Worm (Caenorhabditis elegans) whole organism, mixed stage, embryonic: ENCODE data around the gene D2062.13.
"Not testable (repeated sequence)": the region's sequence is repeated elsewhere in the genome, so short reads cannot be mapped to it uniquely, and the experiment has no call there.

Experiments
- M03D4.4 ChIP-seq: sonication (generic microtip); optimal IDR thresholded peaks from 2 replicates; lab custom pipeline; 2017; ENCODE audit warnings: mild to moderate bottlenecking, missing genetic modification characterization, missing compliant biosample characterization
- blmp-1 ChIP-seq: fragments of 150-350 bp; optimal IDR thresholded peaks from 2 replicates; lab custom pipeline; 2014; ENCODE audit warnings: missing biosample characterization, missing genetic modification characterization
- ceh-39 ChIP-seq: fragments of 150-350 bp; optimal IDR thresholded peaks from 2 replicates; lab custom pipeline; 2014; ENCODE audit warnings: missing biosample characterization, missing genetic modification characterization
- ceh-43 ChIP-seq: fragments of 200-800 bp; sonication (Bioruptor generic); optimal IDR thresholded peaks from 2 replicates; lab custom pipeline; 2018; ENCODE audit warnings: mild to moderate bottlenecking, missing genetic modification characterization, moderate library complexity, missing compliant biosample characterization
- ces-1 ChIP-seq: fragments of 150-350 bp; optimal IDR thresholded peaks from 2 replicates; lab custom pipeline; 2014; ENCODE audit warnings: missing biosample characterization, missing genetic modification reagents, missing genetic modification characterization
- drap-1 ChIP-seq: fragments of 200-800 bp; sonication (Bioruptor generic); optimal IDR thresholded peaks from 3 replicates; lab custom pipeline; 2018; ENCODE audit warnings: mild to moderate bottlenecking, missing genetic modification characterization, missing compliant biosample characterization
- elt-1 ChIP-seq: sonication (generic microtip); optimal IDR thresholded peaks from 2 replicates; lab custom pipeline; 2017; ENCODE audit warnings: missing genetic modification characterization, mild to moderate bottlenecking, missing compliant biosample characterization, antibody characterized with exemption, moderate library complexity, borderline replicate concordance; ENCODE audit not compliant: insufficient read depth
- elt-3 ChIP-seq: fragments of 150-350 bp; optimal IDR thresholded peaks from 2 replicates; lab custom pipeline; 2014; ENCODE audit warnings: missing biosample characterization, missing genetic modification characterization
- flh-1 ChIP-seq: fragments of 200-800 bp; sonication (Bioruptor generic); optimal IDR thresholded peaks from 2 replicates; lab custom pipeline; 2018; ENCODE audit warnings: mild to moderate bottlenecking, missing genetic modification characterization, moderate library complexity, missing compliant biosample characterization
- ham-2 ChIP-seq: fragments of 200-800 bp; sonication (Bioruptor generic); optimal IDR thresholded peaks from 2 replicates; lab custom pipeline; 2018; ENCODE audit warnings: mild to moderate bottlenecking, missing genetic modification characterization, missing compliant biosample characterization
- hlh-1 ChIP-seq: fragments of 150-350 bp; optimal IDR thresholded peaks from 2 replicates; lab custom pipeline; 2014; ENCODE audit warnings: missing biosample characterization, missing genetic modification reagents, missing genetic modification characterization
- lin-13 ChIP-seq: fragments of 150-350 bp; optimal IDR thresholded peaks from 2 replicates; lab custom pipeline; 2014; ENCODE audit warnings: missing biosample characterization, missing genetic modification characterization
- lin-32 ChIP-seq: fragments of 200-800 bp; sonication (Bioruptor generic); optimal IDR thresholded peaks from 2 replicates; lab custom pipeline; 2018; ENCODE audit warnings: mild to moderate bottlenecking, missing genetic modification characterization, missing compliant biosample characterization
- lsy-2 ChIP-seq: fragments of 150-350 bp; optimal IDR thresholded peaks from 2 replicates; lab custom pipeline; 2014; ENCODE audit warnings: missing biosample characterization, missing genetic modification characterization
- mep-1 ChIP-seq: fragments of 150-350 bp; optimal IDR thresholded peaks from 2 replicates; lab custom pipeline; 2017; ENCODE audit warnings: missing biosample characterization, missing genetic modification reagents, missing genetic modification characterization, inconsistent platforms
- mls-2 ChIP-seq: sonication (generic microtip); optimal IDR thresholded peaks from 2 replicates; lab custom pipeline; 2016; ENCODE audit warnings: mild to moderate bottlenecking, missing genetic modification characterization, moderate library complexity, missing compliant biosample characterization
- nhr-2 ChIP-seq: fragments of 150-350 bp; optimal IDR thresholded peaks from 2 replicates; lab custom pipeline; 2014; ENCODE audit warnings: missing biosample characterization, missing genetic modification characterization
- nhr-237 ChIP-seq: fragments of 150-350 bp; optimal IDR thresholded peaks from 2 replicates; lab custom pipeline; 2014; ENCODE audit warnings: missing biosample characterization, missing genetic modification characterization
- nhr-28 ChIP-seq: fragments of 150-350 bp; optimal IDR thresholded peaks from 2 replicates; lab custom pipeline; 2014; ENCODE audit warnings: missing biosample characterization, missing genetic modification characterization
- nhr-76 ChIP-seq: sonication (generic microtip); optimal IDR thresholded peaks from 2 replicates; lab custom pipeline; 2017; ENCODE audit warnings: missing biosample characterization, missing genetic modification characterization
- pha-4 ChIP-seq: fragments of 150-350 bp; optimal IDR thresholded peaks from 2 replicates; lab custom pipeline; 2018; ENCODE audit warnings: missing biosample characterization, missing genetic modification reagents, missing genetic modification characterization
- sem-2 ChIP-seq: fragments of 200-800 bp; sonication (Bioruptor generic); optimal IDR thresholded peaks from 2 replicates; lab custom pipeline; 2018; ENCODE audit warnings: mild to moderate bottlenecking, missing genetic modification characterization, missing compliant biosample characterization
- sptf-1 ChIP-seq: sonication (generic microtip); optimal IDR thresholded peaks from 2 replicates; lab custom pipeline; 2017; ENCODE audit warnings: mild to moderate bottlenecking, missing genetic modification characterization, moderate library complexity, missing compliant biosample characterization
- tbx-8 ChIP-seq: fragments of 200-800 bp; sonication (Bioruptor generic); optimal IDR thresholded peaks from 2 replicates; lab custom pipeline; 2018; ENCODE audit warnings: mild to moderate bottlenecking, missing genetic modification characterization, moderate library complexity, missing compliant biosample characterization
- unc-120 ChIP-seq: sonication (generic microtip); optimal IDR thresholded peaks from 2 replicates; lab custom pipeline; 2017; ENCODE audit warnings: missing genetic modification characterization, missing compliant biosample characterization; ENCODE audit not compliant: poor library complexity, severe bottlenecking
- unc-39 ChIP-seq: fragments of 150-350 bp; optimal IDR thresholded peaks from 2 replicates; lab custom pipeline; 2014; ENCODE audit warnings: missing biosample characterization, missing genetic modification characterization
- unc-62 ChIP-seq: fragments of 150-350 bp; optimal IDR thresholded peaks from 2 replicates; lab custom pipeline; 2014; ENCODE audit warnings: missing biosample characterization, missing genetic modification reagents, missing genetic modification characterization
- zip-8 ChIP-seq: fragments of 150-350 bp; optimal IDR thresholded peaks from 2 replicates; lab custom pipeline; 2014; ENCODE audit warnings: missing biosample characterization, missing genetic modification characterization

The D2062.13 gene

DNA sequence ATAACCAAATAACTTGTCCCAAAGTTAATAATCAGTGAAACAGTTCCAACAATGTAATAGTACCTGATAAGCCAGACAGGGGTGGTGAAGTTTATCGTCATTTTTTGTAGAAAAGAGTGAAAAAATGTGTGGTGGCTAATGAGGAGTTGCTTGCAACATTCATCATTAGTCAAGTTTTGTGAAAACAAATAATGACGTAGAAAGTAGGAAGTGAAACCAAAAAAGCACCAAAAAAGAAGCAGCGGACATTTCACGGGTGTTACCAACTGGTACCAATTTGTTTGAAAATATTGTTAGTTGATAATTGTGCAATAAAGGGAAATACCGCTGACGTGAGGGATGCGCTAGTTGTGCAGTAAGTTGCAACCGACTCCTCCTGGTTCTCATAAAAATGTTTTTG, 26.9 kb upstream of the D2062.13 start, which contains the start of gene sri-36:
Gene sri-36 (minus strand): TSS at position 101 of the 400 bp plus-strand sequence.
- TF ChIP-seq nhr-76 (tag; lab: Kevin White, UChicago) = no peak
- TF ChIP-seq drap-1 (GFP tag; lab: Kevin White, UChicago) = no peak
- no peak for TF ChIP-seq elt-1 (tag; lab: Kevin White, UChicago)
- no peak for TF ChIP-seq mep-1 (tag; lab: Kevin White, UChicago)
- no peak for TF ChIP-seq mls-2 (tag; lab: Kevin White, UChicago)
- TF ChIP-seq unc-39 (tag; lab: Kevin White, UChicago) = no peak
- no peak for TF ChIP-seq sptf-1 (tag; lab: Kevin White, UChicago)
- TF ChIP-seq, all 35 proteins: peak for 0

DNA sequence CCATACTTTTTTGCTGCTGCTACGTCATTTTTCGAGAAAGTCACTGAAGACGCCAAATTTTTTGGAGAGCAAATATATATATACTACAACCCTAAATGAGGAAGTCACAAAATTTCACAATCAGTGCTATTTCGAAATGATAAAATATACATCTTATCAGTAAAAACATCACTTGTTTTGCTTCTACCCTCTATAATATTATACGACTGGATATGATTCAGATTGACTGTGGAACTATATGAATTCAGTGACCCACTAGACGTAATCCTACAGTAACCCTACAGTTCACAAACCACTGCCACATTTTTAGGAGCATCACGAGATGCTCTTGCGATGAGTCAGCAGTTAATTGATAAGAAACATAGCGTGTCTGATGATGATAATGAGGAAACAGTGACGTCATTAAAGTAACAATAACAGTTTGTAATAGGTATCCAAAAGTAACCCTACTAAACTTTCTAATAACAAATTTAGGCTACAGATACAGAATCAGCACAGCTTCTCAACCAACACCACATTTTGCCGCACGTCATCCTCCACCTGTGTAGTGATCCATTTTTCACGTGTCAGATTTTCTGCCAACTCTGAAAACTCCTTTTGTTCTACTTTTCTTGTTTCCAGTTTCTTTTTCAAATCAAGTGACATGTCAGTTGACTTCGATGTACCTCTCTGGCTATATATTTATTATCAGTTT, 25.4 kb upstream of the D2062.13 start, which contains the start of the genes F33H12.7 and sri-39:
Gene F33H12.7 (minus strand): TSS at position 51 of the 694 bp plus-strand sequence.
Gene sri-39 (plus strand): TSS at position 644 of the 694 bp plus-strand sequence.
- TF ChIP-seq nhr-2 (tag; lab: Kevin White, UChicago) (no peak), M03D4.4 (tag; lab: Kevin White, UChicago) (no peak), nhr-76 (tag; lab: Kevin White, UChicago) (no peak), mep-1 (tag; lab: Kevin White, UChicago) (no peak), blmp-1 (tag; lab: Kevin White, UChicago) (no peak), pha-4 (tag; lab: Kevin White, UChicago) (no peak), hlh-1 (tag; lab: Kevin White, UChicago) (no peak), drap-1 (GFP tag; lab: Kevin White, UChicago) (no peak), unc-120 (no peak), nhr-28 (no peak), flh-1 (no peak), elt-3 (tag; lab: Kevin White, UChicago) (no peak), zip-8 (no peak), lin-13 (tag; lab: Kevin White, UChicago) (no peak), ham-2 (GFP tag; lab: Kevin White, UChicago) (no peak), ceh-39 (tag; lab: Kevin White, UChicago) (no peak), unc-62 (GFP tag; lab: Kevin White, UChicago) (no peak), tbx-8 (GFP tag; lab: Kevin White, UChicago) (no peak), lsy-2 (tag; lab: Kevin White, UChicago) (no peak)

DNA sequence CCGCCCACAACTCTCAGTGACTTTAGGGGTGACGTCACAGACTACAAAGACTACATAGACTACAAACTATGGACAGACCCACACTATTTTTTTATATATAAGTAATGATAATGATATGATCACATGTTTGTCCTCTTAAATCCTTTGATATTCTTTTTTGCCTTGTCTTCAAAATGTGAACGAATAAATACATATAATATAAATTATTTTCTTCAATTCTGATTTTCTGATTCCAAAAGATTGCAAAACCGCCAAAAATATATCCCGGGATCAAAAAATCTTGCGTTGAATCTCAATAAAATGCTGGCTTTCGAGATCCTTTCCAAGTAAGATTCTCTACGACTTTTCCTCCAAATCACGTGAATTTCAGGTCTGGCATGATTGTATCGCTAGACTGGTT, 12.2 kb upstream of the D2062.13 start, which contains the start of gene F33H12.1:
Gene F33H12.1 (plus strand): TSS at position 301 of the 400 bp plus-strand sequence.
- not testable (repeated sequence) for TF ChIP-seq unc-120; sem-2 (GFP tag; lab: Kevin White, UChicago); nhr-28

ce11 chrII:2600931-2601330, 11.4 kb upstream of the D2062.13 start:
- no peak for TF ChIP-seq nhr-28
- no peak for TF ChIP-seq pha-4 (tag; lab: Kevin White, UChicago)
- no peak for TF ChIP-seq blmp-1 (tag; lab: Kevin White, UChicago)
- TF ChIP-seq nhr-2 (tag; lab: Kevin White, UChicago) = no peak
- TF ChIP-seq ces-1 (GFP tag; lab: Kevin White, UChicago) = no peak
- TF ChIP-seq ceh-43 = no peak
- no peak for TF ChIP-seq lin-13 (tag; lab: Kevin White, UChicago)
- no peak for TF ChIP-seq nhr-237 (tag; lab: Kevin White, UChicago)
- TF ChIP-seq elt-1 (tag; lab: Kevin White, UChicago) = no peak
- no peak for TF ChIP-seq ham-2 (GFP tag; lab: Kevin White, UChicago)
- TF ChIP-seq ceh-39 (tag; lab: Kevin White, UChicago) = no peak
- TF ChIP-seq mls-2 (tag; lab: Kevin White, UChicago) = no peak
- no peak for TF ChIP-seq lin-32 (GFP tag; lab: Kevin White, UChicago)
- no peak for TF ChIP-seq nhr-76 (tag; lab: Kevin White, UChicago)

DNA sequence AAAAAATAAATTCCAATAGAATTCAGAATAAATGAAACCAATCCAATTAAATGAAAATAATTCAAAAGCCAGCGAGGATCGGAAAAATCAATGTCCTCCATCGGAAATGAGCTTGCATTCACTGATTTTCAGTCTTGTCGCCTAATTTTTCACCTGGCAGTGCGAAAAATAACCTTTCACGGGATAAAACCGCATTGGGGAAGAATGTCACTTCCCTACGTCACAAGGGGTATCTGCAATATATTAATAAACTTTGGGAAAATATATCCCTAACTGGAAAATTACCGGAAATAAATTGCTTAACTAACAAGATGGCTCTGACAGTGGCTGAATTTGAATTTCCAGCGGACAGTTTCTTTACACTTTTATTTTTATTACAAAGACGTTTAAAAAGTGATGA, 7.1 kb upstream of the D2062.13 start, which contains the start of gene sri-77:
Gene sri-77 (minus strand): TSS at position 101 of the 400 bp plus-strand sequence.
- no peak for TF ChIP-seq lsy-2 (tag; lab: Kevin White, UChicago)
